Worm (Caenorhabditis elegans) whole organism, mixed stage, embryonic: ENCODE results near the gene C41H7.2.
A peak's percentile ranks its signal among the peaks of the same experiment; 100 is the strongest.

ENCODE experiments used
- M03D4.4 ChIP-seq: sonication (generic microtip); optimal IDR thresholded peaks from 2 replicates; lab custom pipeline; 2017; ENCODE audit warnings: mild to moderate bottlenecking, missing genetic modification characterization, missing compliant biosample characterization
- bed-3 ChIP-seq: fragments of 200-800 bp; sonication (Bioruptor generic); optimal IDR thresholded peaks from 3 replicates; lab custom pipeline; 2018; ENCODE audit warnings: mild to moderate bottlenecking, missing genetic modification characterization, moderate library complexity, missing compliant biosample characterization
- ceh-39 ChIP-seq: fragments of 150-350 bp; optimal IDR thresholded peaks from 2 replicates; lab custom pipeline; 2014; ENCODE audit warnings: missing biosample characterization, missing genetic modification characterization
- ceh-43 ChIP-seq: fragments of 200-800 bp; sonication (Bioruptor generic); optimal IDR thresholded peaks from 2 replicates; lab custom pipeline; 2018; ENCODE audit warnings: mild to moderate bottlenecking, missing genetic modification characterization, moderate library complexity, missing compliant biosample characterization
- ceh-83 ChIP-seq: fragments of 200-800 bp; sonication (Bioruptor generic); optimal IDR thresholded peaks from 2 replicates; lab custom pipeline; 2018; ENCODE audit warnings: mild to moderate bottlenecking, missing genetic modification characterization, missing compliant biosample characterization
- ces-1 ChIP-seq: fragments of 150-350 bp; optimal IDR thresholded peaks from 2 replicates; lab custom pipeline; 2014; ENCODE audit warnings: missing biosample characterization, missing genetic modification reagents, missing genetic modification characterization
- cnd-1 ChIP-seq: fragments of 200-800 bp; sonication (Bioruptor generic); optimal IDR thresholded peaks from 2 replicates; lab custom pipeline; 2018; ENCODE audit warnings: mild to moderate bottlenecking, missing genetic modification characterization, missing compliant biosample characterization
- elt-1 ChIP-seq: sonication (generic microtip); optimal IDR thresholded peaks from 2 replicates; lab custom pipeline; 2017; ENCODE audit warnings: missing genetic modification characterization, mild to moderate bottlenecking, missing compliant biosample characterization, antibody characterized with exemption, moderate library complexity, borderline replicate concordance; ENCODE audit not compliant: insufficient read depth
- elt-3 ChIP-seq: fragments of 150-350 bp; optimal IDR thresholded peaks from 2 replicates; lab custom pipeline; 2014; ENCODE audit warnings: missing biosample characterization, missing genetic modification characterization
- ham-2 ChIP-seq: fragments of 200-800 bp; sonication (Bioruptor generic); optimal IDR thresholded peaks from 2 replicates; lab custom pipeline; 2018; ENCODE audit warnings: mild to moderate bottlenecking, missing genetic modification characterization, missing compliant biosample characterization
- hlh-1 ChIP-seq: fragments of 150-350 bp; optimal IDR thresholded peaks from 2 replicates; lab custom pipeline; 2014; ENCODE audit warnings: missing biosample characterization, missing genetic modification reagents, missing genetic modification characterization
- lin-32 ChIP-seq: fragments of 200-800 bp; sonication (Bioruptor generic); optimal IDR thresholded peaks from 2 replicates; lab custom pipeline; 2018; ENCODE audit warnings: mild to moderate bottlenecking, missing genetic modification characterization, missing compliant biosample characterization
- mab-5 ChIP-seq: fragments of 150-350 bp; optimal IDR thresholded peaks from 2 replicates; lab custom pipeline; 2014; ENCODE audit warnings: missing biosample characterization, missing genetic modification characterization
- mls-2 ChIP-seq: sonication (generic microtip); optimal IDR thresholded peaks from 2 replicates; lab custom pipeline; 2016; ENCODE audit warnings: mild to moderate bottlenecking, missing genetic modification characterization, moderate library complexity, missing compliant biosample characterization
- nhr-2 ChIP-seq: fragments of 150-350 bp; optimal IDR thresholded peaks from 2 replicates; lab custom pipeline; 2014; ENCODE audit warnings: missing biosample characterization, missing genetic modification characterization
- nhr-237 ChIP-seq: fragments of 150-350 bp; optimal IDR thresholded peaks from 2 replicates; lab custom pipeline; 2014; ENCODE audit warnings: missing biosample characterization, missing genetic modification characterization
- sem-2 ChIP-seq: fragments of 200-800 bp; sonication (Bioruptor generic); optimal IDR thresholded peaks from 2 replicates; lab custom pipeline; 2018; ENCODE audit warnings: mild to moderate bottlenecking, missing genetic modification characterization, missing compliant biosample characterization
- unc-120 ChIP-seq: sonication (generic microtip); optimal IDR thresholded peaks from 2 replicates; lab custom pipeline; 2017; ENCODE audit warnings: missing genetic modification characterization, missing compliant biosample characterization; ENCODE audit not compliant: poor library complexity, severe bottlenecking
- unc-39 ChIP-seq: fragments of 150-350 bp; optimal IDR thresholded peaks from 2 replicates; lab custom pipeline; 2014; ENCODE audit warnings: missing biosample characterization, missing genetic modification characterization
- unc-62 ChIP-seq: fragments of 150-350 bp; optimal IDR thresholded peaks from 2 replicates; lab custom pipeline; 2014; ENCODE audit warnings: missing biosample characterization, missing genetic modification reagents, missing genetic modification characterization
- zip-8 ChIP-seq: fragments of 150-350 bp; optimal IDR thresholded peaks from 2 replicates; lab custom pipeline; 2014; ENCODE audit warnings: missing biosample characterization, missing genetic modification characterization
- ztf-11 ChIP-seq: fragments of 150-350 bp; optimal IDR thresholded peaks from 2 replicates; lab custom pipeline; 2014; ENCODE audit warnings: missing biosample characterization, missing genetic modification characterization

The C41H7.2 gene

ce11 chrII:2987854-2988350 lies 26.7 kb upstream of the C41H7.2 start, which contains the start of gene lido-7 (continued):
- no peak for TF ChIP-seq ham-2 (GFP tag; lab: Kevin White, UChicago)

ce11 chrII:2990089-2990488 lies 24.5 kb upstream of the C41H7.2 start:
- TF ChIP-seq ceh-43 (GFP tag; lab: Kevin White, UChicago) (no peak), ham-2 (GFP tag; lab: Kevin White, UChicago) (peak; percentile 52), ceh-39 (no peak), M03D4.4 (tag; lab: Kevin White, UChicago) (no peak), bed-3 (no peak), cnd-1 (tag; lab: Kevin White, UChicago) (no peak)

- TF ChIP-seq mls-2 (no peak), hlh-1 (tag; lab: Kevin White, UChicago) (no peak), ham-2 (GFP tag; lab: Kevin White, UChicago) (no peak), unc-62 (no peak), unc-120 (tag; lab: Kevin White, UChicago) (no peak), nhr-2 (tag; lab: Kevin White, UChicago) (no peak), ceh-43 (GFP tag; lab: Kevin White, UChicago) (no peak), ceh-39 (no peak), ceh-83 (GFP tag; lab: Kevin White, UChicago) (no peak)
Observed at ce11 chrII:2991555-2992083, 23.0 kb upstream of the C41H7.2 start, which contains the start of gene K08A2.2. Gene K08A2.2 (plus strand): TSS chrII:2991605.

ce11 chrII:2992300-2992699 lies 22.3 kb upstream of the C41H7.2 start:
- TF ChIP-seq sem-2 (no peak), ztf-11 (tag; lab: Kevin White, UChicago) (no peak), elt-3 (tag; lab: Kevin White, UChicago) (no peak), nhr-237 (tag; lab: Kevin White, UChicago) (no peak)

- TF ChIP-seq lin-32 (GFP tag; lab: Kevin White, UChicago) (peak; percentile 23), mab-5 (tag; lab: Kevin White, UChicago) (peak; percentile 98), elt-1 (tag; lab: Kevin White, UChicago) (no peak), ham-2 (GFP tag; lab: Kevin White, UChicago) (no peak), ces-1 (GFP tag; lab: Kevin White, UChicago) (peak; percentile 23), unc-62 (peak; percentile 94), ceh-39 (peak; percentile 2), unc-39 (peak; percentile 42), hlh-1 (tag; lab: Kevin White, UChicago) (peak; percentile 99), nhr-2 (tag; lab: Kevin White, UChicago) (peak; percentile 62), mls-2 (no peak), cnd-1 (tag; lab: Kevin White, UChicago) (peak; percentile 68), unc-120 (tag; lab: Kevin White, UChicago) (peak; percentile 19)
Observed at ce11 chrII:2994590-2995392, 19.8 kb upstream of the C41H7.2 start.

ce11 chrII:2996721-2997120 lies 17.9 kb upstream of the C41H7.2 start, which contains the start of gene lido-8:
Gene lido-8 (plus strand): TSS chrII:2997021.
- TF ChIP-seq hlh-1 (tag; lab: Kevin White, UChicago) = no peak
- peak; percentile 64 for TF ChIP-seq zip-8 (tag; lab: Kevin White, UChicago)

- TF ChIP-seq elt-1 (tag; lab: Kevin White, UChicago) (no peak), zip-8 (tag; lab: Kevin White, UChicago) (peak; percentile 100)
Observed at ce11 chrII:2997828-2998441, 16.7 kb upstream of the C41H7.2 start.
